Worm (Caenorhabditis elegans) whole organism, L4/young adult: ENCODE measurements around the gene T22E5.6.

Experiments
- dao-5 ChIP-seq: sonication (generic microtip); optimal IDR thresholded peaks from 2 replicates; lab custom pipeline; 2016; ENCODE audit warnings: missing genotype, missing genetic modification characterization, moderate library complexity, missing compliant biosample characterization
- him-1 ChIP-seq: sonication (generic microtip); optimal IDR thresholded peaks from 2 replicates; lab custom pipeline; 2016; ENCODE audit warnings: missing genotype, missing genetic modification reagents, missing genetic modification characterization, missing compliant biosample characterization

ce11 chrX:6462479-6462878 is 46.3 kb upstream of the T22E5.6 start:
- TF ChIP-seq him-1 (no peak), dao-5 (no peak)
